Worm (Caenorhabditis elegans): Measurements from ENCODE around the gene C33D3.4.
A peak's percentile ranks its signal among the peaks of the same experiment; 100 is the strongest.

C33D3.4 gene

ce11 chrX:10533447-10533846 is 44.6 kb downstream of the C33D3.4 start, which contains the start of gene glo-3 (continued):
- TF ChIP-seq cey-2 (tag; optimal IDR thresholded peaks at IDR 0.05; ENCODE audit: borderline replicate concordance, insufficient read depth) (no peak), mxl-3 (GFP tag; optimal IDR thresholded peaks at IDR 0.05) (no peak), F10B5.3 (tag; optimal IDR thresholded peaks at IDR 0.05) (no peak), skn-1 (tag; optimal IDR thresholded peaks at IDR 0.05) (no peak), ceh-20 (GFP tag; IDR thresholded peaks at IDR 0.05) (no peak), D1046.2 (GFP tag; IDR thresholded peaks at IDR 0.05) (no peak), nhr-111 (GFP tag; optimal IDR thresholded peaks at IDR 0.05) (no peak), lin-13 (GFP tag; optimal IDR thresholded peaks at IDR 0.05) (no peak), T20F7.1 (GFP tag; optimal IDR thresholded peaks at IDR 0.05) (no peak), egl-43 (GFP tag; IDR thresholded peaks at IDR 0.05) (no peak), dmd-6 (GFP tag; IDR thresholded peaks at IDR 0.05) (peak; percentile 28; the same call in 1 of the 2 replicates), ztf-7 (tag; optimal IDR thresholded peaks at IDR 0.05) (no peak), F37D6.2 (tag; optimal IDR thresholded peaks at IDR 0.05) (no peak), ceh-62 (tag; optimal IDR thresholded peaks at IDR 0.05) (no peak), nhr-102 (tag; optimal IDR thresholded peaks at IDR 0.05) (no peak)

DNA sequence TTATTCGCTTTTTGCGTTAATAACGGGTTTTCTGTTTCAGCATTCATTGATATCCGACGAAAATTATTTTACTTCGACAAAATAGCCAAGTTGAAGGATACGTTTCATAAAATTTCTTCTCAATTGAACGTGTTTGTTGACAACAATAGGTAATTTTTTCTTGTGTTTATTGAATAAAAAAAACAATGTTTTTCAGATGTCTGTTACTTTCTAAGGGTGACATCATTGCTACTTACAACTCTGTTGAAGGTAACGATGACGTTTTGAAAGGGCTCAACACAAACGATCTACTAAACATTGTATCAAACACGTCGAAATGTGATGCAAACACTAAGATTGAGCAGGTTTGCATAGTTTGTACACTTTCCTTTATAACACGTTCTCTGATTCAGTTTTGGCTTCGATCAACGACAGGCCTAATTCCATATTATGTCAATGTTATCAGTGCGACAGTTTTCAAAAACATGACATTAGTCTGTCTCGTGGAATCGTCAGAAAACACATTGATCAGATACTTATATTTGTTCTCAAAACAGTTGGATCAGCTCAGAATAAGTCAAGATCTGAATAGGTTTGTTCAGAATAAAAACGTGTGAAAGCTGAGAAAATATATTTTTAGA is 45.9 kb downstream of the C33D3.4 start:
- TF ChIP-seq nhr-77 (tag; optimal IDR thresholded peaks at IDR 0.05) (no peak), zfp-3 (GFP tag; conservative IDR thresholded peaks at IDR 0.05) (no peak), madf-5 (GFP tag; IDR thresholded peaks at IDR 0.05) (no peak), gei-8 (GFP tag; optimal IDR thresholded peaks at IDR 0.05) (no peak), dve-1 (tag; optimal IDR thresholded peaks at IDR 0.05; ENCODE audit: insufficient read depth) (peak; percentile 50), Y75B8A.6 (GFP tag; IDR thresholded peaks at IDR 0.05) (no peak), F37D6.2 (tag; optimal IDR thresholded peaks at IDR 0.05) (no peak), set-16 (GFP tag; IDR thresholded peaks at IDR 0.05) (no peak), Y105C5A.15 (GFP tag; IDR thresholded peaks at IDR 0.05) (no peak), pqm-1 (tag; optimal IDR thresholded peaks at IDR 0.05) (no peak), ceh-32 (tag; optimal IDR thresholded peaks at IDR 0.05; ENCODE audit: poor library complexity) (no peak), zip-11 (GFP tag; IDR thresholded peaks at IDR 0.05) (no peak), madf-9 (GFP tag; conservative IDR thresholded peaks at IDR 0.05) (no peak), dpl-1 (GFP tag; optimal IDR thresholded peaks at IDR 0.05) (no peak), zag-1 (tag; optimal IDR thresholded peaks at IDR 0.05) (no peak), T20F7.1 (GFP tag; optimal IDR thresholded peaks at IDR 0.05) (no peak), rbr-2 (tag; optimal IDR thresholded peaks at IDR 0.05) (no peak), mxl-3 (GFP tag; optimal IDR thresholded peaks at IDR 0.05) (no peak), fos-1 (tag; optimal IDR thresholded peaks at IDR 0.05) (no peak), unc-39 (tag; optimal IDR thresholded peaks at IDR 0.05) (no peak), zfp-2 (tag; optimal IDR thresholded peaks at IDR 0.05) (no peak), nhr-6 (tag; optimal IDR thresholded peaks at IDR 0.05) (no peak), lim-7 (GFP tag; IDR thresholded peaks at IDR 0.05) (no peak), hlh-30 (tag; optimal IDR thresholded peaks at IDR 0.05; ENCODE audit: insufficient read depth) (peak; percentile 18), lir-3 (tag; optimal IDR thresholded peaks at IDR 0.05) (no peak), tag-97 (GFP tag; IDR thresholded peaks at IDR 0.05) (no peak), hlh-11 (tag; optimal IDR thresholded peaks at IDR 0.05) (peak; percentile 37), aha-1 (tag) (no peak), dmd-6 (GFP tag; IDR thresholded peaks at IDR 0.05) (peak; percentile 31; the same call in 1 of the 2 replicates), mep-1 (tag; optimal IDR thresholded peaks at IDR 0.05) (no peak), ztf-11 (tag; optimal IDR thresholded peaks at IDR 0.05) (no peak), egl-27 (tag; optimal IDR thresholded peaks at IDR 0.05) (no peak), hmg-1.1 (GFP tag; IDR thresholded peaks at IDR 0.05) (no peak), nhr-11 (tag; optimal IDR thresholded peaks at IDR 0.05) (no peak), saeg-2 (GFP tag; IDR thresholded peaks at IDR 0.05) (no peak), nhr-42 (GFP tag; IDR thresholded peaks at IDR 0.05) (no peak), cey-2 (tag; optimal IDR thresholded peaks at IDR 0.05; ENCODE audit: borderline replicate concordance, insufficient read depth) (no peak), Y5F2A.4 (GFP tag; optimal IDR thresholded peaks at IDR 0.05) (no peak), egl-43 (GFP tag; IDR thresholded peaks at IDR 0.05) (no peak), ama-1 (optimal IDR thresholded peaks at IDR 0.05) (no peak)

Data from whole organism, L4 larva.